Worm (Caenorhabditis elegans) whole organism, L4 larva: ENCODE measurements around the gene chat-1.

Experiments
- D1046.2 ChIP-seq: fragments of 200-800 bp; sonication (Bioruptor generic); IDR thresholded peaks from 2 replicates; pipeline ENCODE4 v1.3.6; 2022; ENCODE audit warnings: missing genetic modification characterization, missing compliant biosample characterization
- F10B5.3 ChIP-seq: sonication (generic microtip); optimal IDR thresholded peaks from 2 replicates; lab custom pipeline; 2016; ENCODE audit warnings: mild to moderate bottlenecking, missing genetic modification characterization, missing compliant biosample characterization
- F26F4.8 ChIP-seq: fragments of 200-800 bp; sonication (Bioruptor generic); conservative IDR thresholded peaks from 2 replicates; pipeline ENCODE4 v1.3.6; 2022; ENCODE audit warnings: missing genetic modification characterization, missing compliant biosample characterization
- F49E8.2 ChIP-seq: sonication (generic microtip); optimal IDR thresholded peaks from 2 replicates; lab custom pipeline; 2016; ENCODE audit warnings: missing compliant biosample characterization, mild to moderate bottlenecking, missing genetic modification characterization, borderline replicate concordance
- Y5F2A.4 ChIP-seq: fragments of 200-800 bp; sonication (Bioruptor generic); optimal IDR thresholded peaks from 2 replicates; lab custom pipeline; 2018; ENCODE audit warnings: mild to moderate bottlenecking, missing genetic modification characterization, missing compliant biosample characterization
- ZK546.5 ChIP-seq, 2 experiments: sonication (generic microtip); optimal IDR thresholded peaks; 2 replicates each; lab custom pipeline; 2017; ENCODE audit warnings: missing biosample characterization in 2 of 2, missing genetic modification characterization in 2 of 2
- aha-1 ChIP-seq: fragments of 150-350 bp; peaks from one replicate; lab custom pipeline; 2014; ENCODE audit warnings: missing biosample characterization, missing genetic modification characterization
- ama-1 ChIP-seq: fragments of 150-350 bp; optimal IDR thresholded peaks from 2 replicates; lab custom pipeline; 2014; ENCODE audit warnings: inconsistent platforms, mixed read lengths
- arid-1 ChIP-seq: fragments of 200-800 bp; sonication (Bioruptor generic); conservative IDR thresholded peaks from 2 replicates; pipeline ENCODE4 v1.3.6; 2022; ENCODE audit warnings: missing genetic modification reagents, missing genetic modification characterization, missing compliant biosample characterization
- ceh-20 ChIP-seq: fragments of 200-800 bp; sonication (Bioruptor generic); IDR thresholded peaks from 2 replicates; pipeline ENCODE4 v1.3.6; 2022; ENCODE audit warnings: missing genetic modification reagents, missing genetic modification characterization, missing compliant biosample characterization
- ceh-44 ChIP-seq: fragments of 200-800 bp; sonication (Bioruptor generic); IDR thresholded peaks from 2 replicates; pipeline ENCODE4 v1.3.6; 2022; ENCODE audit warnings: missing genetic modification reagents, missing genetic modification characterization, missing compliant biosample characterization
- ceh-62 ChIP-seq: sonication (generic microtip); optimal IDR thresholded peaks from 2 replicates; lab custom pipeline; 2017; ENCODE audit warnings: missing biosample characterization, missing genetic modification characterization
- daf-16 ChIP-seq, 3 experiments: sonication (generic microtip); optimal IDR thresholded peaks; 2 replicates each; lab custom pipeline; 2016 to 2017; ENCODE audit warnings: missing genetic modification characterization in 3 of 3, missing genetic modification reagents in 3 of 3, mild to moderate bottlenecking in 2 of 3, missing compliant biosample characterization in 2 of 3, missing biosample characterization in 1 of 3, moderate library complexity in 1 of 3
- daf-19 ChIP-seq: fragments of 200-800 bp; sonication (Bioruptor generic); conservative IDR thresholded peaks from 2 replicates; pipeline ENCODE4 v1.3.6; 2022; ENCODE audit warnings: missing genetic modification characterization, missing compliant biosample characterization
- dmd-9 ChIP-seq: fragments of 200-800 bp; sonication (Bioruptor generic); IDR thresholded peaks from 2 replicates; pipeline ENCODE4 v1.3.6; 2022; ENCODE audit warnings: missing genetic modification reagents, missing genetic modification characterization, missing compliant biosample characterization
- duxl-1 ChIP-seq: sonication (generic microtip); optimal IDR thresholded peaks from 2 replicates; lab custom pipeline; 2016; ENCODE audit warnings: mild to moderate bottlenecking, missing genetic modification characterization, moderate library complexity, missing compliant biosample characterization; ENCODE audit not compliant: poor library complexity
- dve-1 ChIP-seq: sonication (generic microtip); optimal IDR thresholded peaks from 2 replicates; lab custom pipeline; 2017; ENCODE audit warnings: antibody characterized with exemption, mild to moderate bottlenecking, missing genetic modification characterization, missing compliant biosample characterization; ENCODE audit not compliant: insufficient read depth
- egl-27 ChIP-seq: sonication (generic microtip); optimal IDR thresholded peaks from 3 replicates; lab custom pipeline; 2017; ENCODE audit warnings: missing biosample characterization, missing genetic modification reagents, missing genetic modification characterization
- egl-43 ChIP-seq: fragments of 200-800 bp; sonication (Bioruptor generic); IDR thresholded peaks from 2 replicates; pipeline ENCODE4 v1.3.6; 2022; ENCODE audit warnings: missing genetic modification reagents, missing genetic modification characterization, missing compliant biosample characterization
- fkh-10 ChIP-seq: fragments of 150-350 bp; optimal IDR thresholded peaks from 2 replicates; lab custom pipeline; 2014; ENCODE audit warnings: missing biosample characterization, missing genetic modification reagents, missing genetic modification characterization
- lim-7 ChIP-seq: fragments of 200-800 bp; sonication (Bioruptor generic); IDR thresholded peaks from 2 replicates; pipeline ENCODE4 v1.3.6; 2022; ENCODE audit warnings: missing genetic modification characterization, missing compliant biosample characterization
- lin-13 ChIP-seq: fragments of 150-350 bp; optimal IDR thresholded peaks from 2 replicates; lab custom pipeline; 2014; ENCODE audit warnings: missing biosample characterization, missing genetic modification reagents, missing genetic modification characterization
- lin-29 ChIP-seq: fragments of 200-800 bp; sonication (Bioruptor generic); IDR thresholded peaks from 2 replicates; pipeline ENCODE4 v1.3.6; 2022; ENCODE audit warnings: missing genetic modification reagents, missing genetic modification characterization, missing compliant biosample characterization
- lin-38 ChIP-seq: fragments of 200-800 bp; sonication (Bioruptor generic); IDR thresholded peaks from 2 replicates; pipeline ENCODE4 v1.3.6; 2022; ENCODE audit warnings: missing genetic modification reagents, missing genetic modification characterization, missing compliant biosample characterization
- lsy-2 ChIP-seq, 2 experiments: fragments of 150-350 bp in 1 of 2; sonication (generic microtip) in 1 of 2; optimal IDR thresholded peaks; 2 replicates each; lab custom pipeline; 2014 to 2017; ENCODE audit warnings: missing biosample characterization in 2 of 2, missing genetic modification characterization in 2 of 2
- mdt-29 ChIP-seq: fragments of 200-800 bp; sonication (Bioruptor generic); IDR thresholded peaks from 2 replicates; pipeline ENCODE4 v1.3.6; 2022; ENCODE audit warnings: missing genetic modification reagents, missing genetic modification characterization, missing compliant biosample characterization
- mep-1 ChIP-seq: fragments of 150-350 bp; sonication (generic microtip); optimal IDR thresholded peaks from 3 replicates; lab custom pipeline; 2014; ENCODE audit warnings: missing biosample characterization, missing genetic modification characterization
- mes-2 ChIP-seq: sonication (generic microtip); optimal IDR thresholded peaks from 2 replicates; lab custom pipeline; 2016; ENCODE audit warnings: missing genotype, mild to moderate bottlenecking, missing genetic modification characterization, missing compliant biosample characterization; ENCODE audit not compliant: poor library complexity, severe bottlenecking
- mxl-2 ChIP-seq: fragments of 200-800 bp; sonication (Bioruptor generic); conservative IDR thresholded peaks from 2 replicates; pipeline ENCODE4 v1.3.6; 2022; ENCODE audit warnings: missing genetic modification reagents, missing genetic modification characterization, missing compliant biosample characterization
- nhr-111 ChIP-seq: fragments of 200-800 bp; sonication (Bioruptor generic); optimal IDR thresholded peaks from 2 replicates; lab custom pipeline; 2018; ENCODE audit warnings: mild to moderate bottlenecking, missing genetic modification characterization, missing compliant biosample characterization
- nhr-237 ChIP-seq: sonication (generic microtip); optimal IDR thresholded peaks from 2 replicates; lab custom pipeline; 2017; ENCODE audit warnings: missing biosample characterization, missing genetic modification characterization
- nhr-42 ChIP-seq: fragments of 200-800 bp; sonication (Bioruptor generic); IDR thresholded peaks from 2 replicates; pipeline ENCODE4 v1.3.6; 2022; ENCODE audit warnings: missing genetic modification characterization, missing compliant biosample characterization
- nhr-76 ChIP-seq: fragments of 150-350 bp; optimal IDR thresholded peaks from 2 replicates; lab custom pipeline; 2014; ENCODE audit warnings: missing biosample characterization, missing genetic modification characterization
- pqm-1 ChIP-seq: sonication (generic microtip); optimal IDR thresholded peaks from 2 replicates; lab custom pipeline; 2017; ENCODE audit warnings: missing biosample characterization, missing genetic modification characterization
- saeg-2 ChIP-seq: fragments of 200-800 bp; sonication (Bioruptor generic); IDR thresholded peaks from 2 replicates; pipeline ENCODE4 v1.3.6; 2022; ENCODE audit warnings: missing genetic modification reagents, missing genetic modification characterization, missing compliant biosample characterization
- set-16 ChIP-seq: fragments of 200-800 bp; sonication (Bioruptor generic); IDR thresholded peaks from 2 replicates; pipeline ENCODE4 v1.3.6; 2022; ENCODE audit warnings: missing genetic modification reagents, missing genetic modification characterization, missing compliant biosample characterization
- snpc-1.2 ChIP-seq: fragments of 200-800 bp; sonication (Bioruptor generic); IDR thresholded peaks from 2 replicates; pipeline ENCODE4 v1.3.6; 2022; ENCODE audit warnings: missing genetic modification reagents, missing genetic modification characterization, missing compliant biosample characterization
- snpc-4 ChIP-seq: fragments of 150-350 bp; optimal IDR thresholded peaks from 2 replicates; lab custom pipeline; 2014; ENCODE audit warnings: missing biosample characterization, missing genetic modification characterization
- spr-3 ChIP-seq: fragments of 200-800 bp; sonication (Bioruptor generic); optimal IDR thresholded peaks from 2 replicates; lab custom pipeline; 2018; ENCODE audit warnings: mild to moderate bottlenecking, missing genetic modification characterization, missing compliant biosample characterization
- tag-97 ChIP-seq: fragments of 200-800 bp; sonication (Bioruptor generic); IDR thresholded peaks from 2 replicates; pipeline ENCODE4 v1.3.6; 2022; ENCODE audit warnings: missing genetic modification characterization, missing compliant biosample characterization
- unc-130 ChIP-seq: sonication (generic microtip); optimal IDR thresholded peaks from 2 replicates; lab custom pipeline; 2016; ENCODE audit warnings: missing genetic modification reagents, missing genetic modification characterization, missing compliant biosample characterization
- zag-1 ChIP-seq: fragments of 150-350 bp; optimal IDR thresholded peaks from 2 replicates; lab custom pipeline; 2014; ENCODE audit warnings: missing biosample characterization, missing genetic modification characterization
- zip-2 ChIP-seq: fragments of 150-350 bp; optimal IDR thresholded peaks from 2 replicates; lab custom pipeline; 2014; ENCODE audit warnings: missing biosample characterization, missing genetic modification characterization
- ztf-11 ChIP-seq: fragments of 150-350 bp; optimal IDR thresholded peaks from 2 replicates; lab custom pipeline; 2014; ENCODE audit warnings: missing biosample characterization, missing genetic modification characterization

chat-1 gene

ce11 chrIV:4446884-4447283 is 247 bp upstream of the chat-1 start (continued):
- TF ChIP-seq lin-38 = peak; percentile 50
- TF ChIP-seq lsy-2 (tag; optimal IDR thresholded peaks at IDR 0.05; lab: Kevin White, UChicago) = peak; percentile 69 to 84
- TF ChIP-seq dmd-9 (GFP tag; lab: Robert Waterston, UW) = no peak
- TF ChIP-seq ZK546.5 (tag; optimal IDR thresholded peaks at IDR 0.05; lab: Kevin White, UChicago) = no peak
- no peak for TF ChIP-seq zag-1 (tag; lab: Kevin White, UChicago)
- TF ChIP-seq fkh-10 (GFP tag; lab: Kevin White, UChicago) = no peak
- TF ChIP-seq, all 104 proteins: peak for 22

ce11 chrIV:4447367-4447766 is 236 bp downstream of the chat-1 start:
- TF ChIP-seq D1046.2 (GFP tag; lab: Robert Waterston, UW) (0 out of 2 replicates have a peak, but pooled peaks have one; percentile 30), ztf-11 (tag; lab: Kevin White, UChicago) (no peak), egl-43 (GFP tag; lab: Robert Waterston, UW) (0 out of 2 replicates have a peak, but pooled peaks have one; percentile 55), ama-1 (no peak), tag-97 (no peak), lim-7 (no peak), lin-13 (GFP tag; lab: Kevin White, UChicago) (no peak), pqm-1 (no peak), zip-2 (tag; lab: Kevin White, UChicago) (no peak), snpc-1.2 (GFP tag; lab: Robert Waterston, UW) (peak; percentile 63), nhr-76 (no peak), dve-1 (tag; lab: Kevin White, UChicago) (no peak), lsy-2 (tag; optimal IDR thresholded peaks at IDR 0.05; lab: Kevin White, UChicago) (no peak), lin-38 (peak; percentile 41), spr-3 (GFP tag; lab: Kevin White, UChicago) (no peak), unc-130 (GFP tag; lab: Kevin White, UChicago) (peak; percentile 31), nhr-42 (GFP tag; lab: Robert Waterston, UW) (no peak), duxl-1 (tag; lab: Kevin White, UChicago) (no peak), egl-27 (tag; lab: Kevin White, UChicago) (no peak)

DNA sequence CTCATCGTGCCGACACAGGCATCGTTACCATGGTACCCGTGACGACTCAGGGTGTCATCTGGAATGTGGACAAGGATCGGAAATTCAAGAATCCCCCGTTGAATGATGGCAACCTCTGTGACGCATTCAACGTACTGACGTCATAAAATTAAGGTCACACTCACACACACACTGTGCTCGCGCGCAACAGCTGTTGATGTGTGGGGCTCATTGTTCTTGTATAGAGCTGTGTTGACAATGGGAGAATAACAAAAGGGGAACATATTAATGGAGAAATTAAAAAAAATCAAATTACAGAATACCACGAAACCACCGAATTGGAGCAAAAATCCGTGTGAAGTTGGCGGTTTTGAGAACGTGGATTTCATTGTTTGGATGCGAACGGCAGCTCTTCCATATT is 1.2 kb downstream of the chat-1 start:
- peak; percentile 15 for TF ChIP-seq mes-2
- no peak for TF ChIP-seq tag-97
- no peak for TF ChIP-seq zag-1 (tag; lab: Kevin White, UChicago)
- TF ChIP-seq lin-29 = no peak
- no peak for TF ChIP-seq ZK546.5 (tag; optimal IDR thresholded peaks at IDR 0.05; lab: Kevin White, UChicago)

- no peak for TF ChIP-seq daf-19 (GFP tag; lab: Robert Waterston, UW)
- TF ChIP-seq ceh-62 (tag; lab: Kevin White, UChicago) = no peak
- peak; percentile 8 for TF ChIP-seq aha-1
- TF ChIP-seq, all 104 proteins: peak for 1
Measured at ce11 chrIV:4449439-4449838, 2.3 kb downstream of the chat-1 start, which contains the start of gene R08C7.12. TSS of gene R08C7.12 (plus strand) at chrIV:4449739.

DNA sequence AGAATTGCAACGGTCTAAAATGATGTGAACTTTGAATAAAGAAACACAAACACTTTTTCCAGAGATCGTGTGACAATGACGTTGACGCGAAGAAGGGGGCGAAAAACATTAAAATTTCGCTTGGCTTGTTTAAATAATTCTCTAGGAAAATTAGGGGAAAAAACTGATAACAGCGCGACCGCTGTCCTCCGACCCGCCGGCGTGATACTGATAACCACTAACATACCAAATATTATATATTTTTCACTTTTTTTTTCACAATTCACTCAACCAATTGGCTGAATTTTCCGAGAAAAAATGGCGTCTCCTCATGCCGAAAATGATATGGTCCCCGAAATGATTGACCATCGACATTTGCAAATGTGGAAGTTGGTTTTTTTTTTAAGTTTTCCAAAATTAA is 2.7 kb downstream of the chat-1 start:
- peak; percentile 30 for TF ChIP-seq mep-1 (tag; lab: Kevin White, UChicago)
- no peak for TF ChIP-seq ceh-20
- TF ChIP-seq nhr-111 = no peak
- TF ChIP-seq nhr-76 = no peak
- no peak for TF ChIP-seq mdt-29 (GFP tag; lab: Robert Waterston, UW)
- TF ChIP-seq F26F4.8 (GFP tag; lab: Robert Waterston, UW) = no peak
- no peak for TF ChIP-seq snpc-4
- TF ChIP-seq dve-1 (tag; lab: Kevin White, UChicago) = peak; percentile 61
- TF ChIP-seq mxl-2 = no peak
- TF ChIP-seq spr-3 (GFP tag; lab: Kevin White, UChicago) = no peak
- peak in 1 of 2 experiments; percentile 53 for TF ChIP-seq daf-16 (GFP tag; optimal IDR thresholded peaks at IDR 0.05; lab: Kevin White, UChicago)
- peak; percentile 64 for TF ChIP-seq daf-16 (tag; optimal IDR thresholded peaks at IDR 0.05; lab: Kevin White, UChicago)
- TF ChIP-seq ceh-44 (GFP tag; lab: Robert Waterston, UW) = no peak
- peak; percentile 19 for TF ChIP-seq F49E8.2 (tag; lab: Kevin White, UChicago)
- TF ChIP-seq Y5F2A.4 (GFP tag; lab: Kevin White, UChicago) = no peak
- TF ChIP-seq zag-1 (tag; lab: Kevin White, UChicago) = no peak
- no peak for TF ChIP-seq nhr-237 (tag; lab: Kevin White, UChicago)
- TF ChIP-seq F10B5.3 (tag; lab: Kevin White, UChicago) = no peak
- no peak for TF ChIP-seq arid-1 (GFP tag; lab: Robert Waterston, UW)
- TF ChIP-seq saeg-2 (GFP tag; lab: Robert Waterston, UW) = no peak
- TF ChIP-seq set-16 (GFP tag; lab: Robert Waterston, UW) = no peak
- peak; percentile 25 for TF ChIP-seq aha-1
